Worm (Caenorhabditis elegans) whole organism, L1 larva: ENCODE measurements around the gene Y4C6B.2.

ENCODE experiments used
- aly-2 ChIP-seq: fragments of 150-350 bp; optimal IDR thresholded peaks from 2 replicates; lab custom pipeline; 2014; ENCODE audit warnings: missing biosample characterization, missing genetic modification characterization
- ceh-90 ChIP-seq: sonication (generic microtip); optimal IDR thresholded peaks from 2 replicates; lab custom pipeline; 2016; ENCODE audit warnings: missing genetic modification characterization, missing compliant biosample characterization
- efl-1 ChIP-seq, 4 experiments: fragments of 150-350 bp; optimal IDR thresholded peaks in 3 of 4; peaks in 1 of 4; 1 replicate in 1 of 4; 2 replicates in 3 of 4; lab custom pipeline; 2014; ENCODE audit warnings: missing biosample characterization in 2 of 4, missing genetic modification characterization in 2 of 4, missing genetic modification reagents in 2 of 4
- fos-1 ChIP-seq: fragments of 150-350 bp; optimal IDR thresholded peaks from 2 replicates; lab custom pipeline; 2014; ENCODE audit warnings: missing biosample characterization, missing genetic modification characterization
- irx-1 ChIP-seq: sonication (generic microtip); optimal IDR thresholded peaks from 2 replicates; lab custom pipeline; 2016; ENCODE audit warnings: missing genetic modification characterization, missing compliant biosample characterization
- mdl-1 ChIP-seq, 2 experiments: fragments of 150-350 bp; optimal IDR thresholded peaks; 2 replicates each; lab custom pipeline; 2014 to 2017; ENCODE audit warnings: missing biosample characterization in 2 of 2, missing genetic modification characterization in 2 of 2, inconsistent platforms in 1 of 2
- nhr-11 ChIP-seq: fragments of 150-350 bp; optimal IDR thresholded peaks from 2 replicates; lab custom pipeline; 2014; ENCODE audit warnings: missing biosample characterization, missing genetic modification characterization
- sptf-1 ChIP-seq: fragments of 150-350 bp; optimal IDR thresholded peaks from 2 replicates; lab custom pipeline; 2014; ENCODE audit warnings: missing biosample characterization, missing genetic modification characterization
- unc-62 ChIP-seq: fragments of 150-350 bp; optimal IDR thresholded peaks from 2 replicates; lab custom pipeline; 2014; ENCODE audit warnings: missing biosample characterization, missing genetic modification reagents, missing genetic modification characterization
- zag-1 ChIP-seq: fragments of 150-350 bp; optimal IDR thresholded peaks from 2 replicates; lab custom pipeline; 2014; ENCODE audit warnings: missing biosample characterization, missing genetic modification characterization

DNA sequence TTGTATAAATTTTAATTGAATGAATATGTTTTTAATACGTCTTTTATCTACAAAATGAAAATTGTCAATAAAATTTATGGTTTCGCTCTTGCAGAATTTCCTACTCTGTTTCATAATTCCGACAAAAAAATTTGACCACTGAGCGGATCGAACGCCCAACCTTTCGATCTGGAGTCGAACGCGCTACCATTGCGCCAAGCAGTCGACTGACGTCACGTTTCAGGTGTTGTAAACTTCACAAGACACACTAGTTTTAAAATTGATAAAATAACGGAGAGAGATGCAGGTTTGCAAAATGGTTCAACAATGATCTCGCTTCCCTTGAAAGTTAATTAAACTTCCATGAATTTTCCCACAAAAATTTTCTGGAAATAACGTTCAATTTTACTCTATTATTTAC is 4.8 kb downstream of the Y4C6B.2 start:
- TF ChIP-seq unc-62 (GFP tag; lab: Kevin White, UChicago) (no peak), irx-1 (tag; lab: Kevin White, UChicago) (no peak), nhr-11 (tag; lab: Kevin White, UChicago) (no peak), mdl-1 (tag; optimal IDR thresholded peaks at IDR 0.05; lab: Kevin White, UChicago) (no peak), aly-2 (tag; lab: Kevin White, UChicago) (no peak), fos-1 (tag; lab: Kevin White, UChicago) (no peak), ceh-90 (tag; lab: Kevin White, UChicago) (no peak), sptf-1 (tag; lab: Kevin White, UChicago) (no peak), efl-1 (optimal IDR thresholded peaks at IDR 0.05; lab: Kevin White, UChicago) (no peak), efl-1 (GFP tag; optimal IDR thresholded peaks at IDR 0.05 in 1 of 2; lab: Kevin White, UChicago) (peak in 1 of 2 experiments; percentile 34), zag-1 (tag; lab: Kevin White, UChicago) (no peak)
